Fruit fly (Drosophila melanogaster): ENCODE measurements around the gene CG43784.

DNA sequence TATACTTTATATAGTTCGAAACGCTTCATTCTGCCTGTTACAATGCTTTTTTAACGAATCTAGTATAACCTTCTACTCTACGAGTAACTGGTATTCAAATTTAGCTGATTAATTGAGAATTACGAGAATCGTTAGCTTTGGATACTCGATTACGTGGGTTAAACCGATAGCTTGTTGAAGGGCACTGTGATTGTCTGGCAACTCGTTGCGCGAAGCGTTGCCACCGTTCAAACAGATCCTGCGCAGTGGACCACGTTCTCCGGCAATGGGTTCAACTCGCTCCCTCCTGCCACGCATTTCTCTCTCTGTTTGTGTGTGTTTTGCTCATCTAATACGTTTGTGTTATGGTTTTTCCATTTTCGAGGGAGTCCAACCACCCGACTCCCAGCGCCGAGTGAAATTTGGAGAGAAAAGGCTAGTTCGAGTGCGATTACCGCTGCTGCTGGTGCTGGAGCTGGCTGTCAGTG is 2.8 kb upstream of the CG43784 start, which contains the start of gene Nep3:
- TF ChIP-seq CG8478 (optimal IDR thresholded peaks at IDR 0.05) (no peak), Stat92E (GFP tag; optimal IDR thresholded peaks at IDR 0.05) (no peak), Ptx1 (GFP tag; IDR thresholded peaks at IDR 0.05) (no peak), zen2 (GFP tag; IDR thresholded peaks at IDR 0.05; ENCODE audit: partially characterized antibody) (no peak), vvl (GFP tag; IDR thresholded peaks at IDR 0.05) (no peak), Dll (GFP tag; IDR thresholded peaks at IDR 0.05; ENCODE audit: partially characterized antibody) (no peak), Mrtf (GFP tag; IDR thresholded peaks at IDR 0.05) (no peak), hth (optimal IDR thresholded peaks at IDR 0.05) (no peak), esg (GFP tag; conservative IDR thresholded peaks at IDR 0.05) (no peak), ato (GFP tag; IDR thresholded peaks at IDR 0.05; ENCODE audit: partially characterized antibody) (no peak), CG10209 (GFP tag; optimal IDR thresholded peaks at IDR 0.05) (no peak), E2f1 (GFP tag; IDR thresholded peaks at IDR 0.05) (no peak), CG10274 (GFP tag; optimal IDR thresholded peaks at IDR 0.05) (no peak), Dref (GFP tag; IDR thresholded peaks at IDR 0.05) (peak; percentile 38; the same call in 1 of the 2 replicates)
